Fruit fly (Drosophila melanogaster): ENCODE measurements around the gene Miro.

DNA sequence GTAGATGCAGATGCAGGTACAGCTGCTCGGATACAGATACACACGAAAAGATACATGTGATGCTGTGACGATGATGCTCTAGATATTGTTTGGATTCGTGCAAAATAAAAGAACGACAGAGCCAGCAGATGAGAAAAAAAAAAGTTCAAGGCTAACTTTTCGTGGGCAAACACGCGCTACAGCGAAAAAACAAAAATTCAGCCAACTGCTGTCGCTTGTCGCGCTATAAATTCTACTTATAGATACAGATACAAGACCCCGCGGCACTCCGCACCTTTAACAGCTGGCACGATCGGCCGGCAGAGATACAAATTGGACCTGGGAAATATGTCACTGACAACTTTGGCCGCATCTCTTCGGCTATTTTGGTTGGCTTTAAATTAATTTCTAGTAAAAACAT, 12.1 kb downstream of the Miro start:
- TF ChIP-seq Myc (optimal IDR thresholded peaks at IDR 0.05) = no peak
- TF ChIP-seq ttk (optimal IDR thresholded peaks at IDR 0.05) = no peak
- TF ChIP-seq h (optimal IDR thresholded peaks at IDR 0.05) = no peak
- TF ChIP-seq insv (optimal IDR thresholded peaks at IDR 0.05) = no peak

Measured in Kc167 (cell line).